Worm (Caenorhabditis elegans) whole organism, midembryonic: Measurements from ENCODE around the gene grl-2.

Experiments used
- T22C8.4 ChIP-seq: fragments of 200-800 bp; sonication (Bioruptor generic); IDR thresholded peaks from 2 replicates; pipeline ENCODE4 v1.3.6; 2022; ENCODE audit warnings: missing genetic modification characterization, missing compliant biosample characterization
- cog-1 ChIP-seq: sonication (generic microtip); optimal IDR thresholded peaks from 2 replicates; lab custom pipeline; 2016; ENCODE audit warnings: missing genetic modification characterization, missing compliant biosample characterization
- flt-1 ChIP-seq: fragments of 200-800 bp; sonication (Bioruptor generic); IDR thresholded peaks from 2 replicates; pipeline ENCODE4 v1.3.6; 2022; ENCODE audit warnings: missing genetic modification characterization, missing compliant biosample characterization
- klf-2 ChIP-seq: fragments of 200-800 bp; sonication (Bioruptor generic); conservative IDR thresholded peaks from 2 replicates; pipeline ENCODE4 v1.3.6; 2022; ENCODE audit warnings: missing genetic modification reagents, missing genetic modification characterization, missing compliant biosample characterization
- med-1 ChIP-seq: sonication (generic microtip); optimal IDR thresholded peaks from 2 replicates; lab custom pipeline; 2017; ENCODE audit warnings: missing genetic modification characterization, mild to moderate bottlenecking, missing compliant biosample characterization, antibody characterized with exemption, missing genetic modification reagents; ENCODE audit not compliant: insufficient read depth
- ref-1 ChIP-seq: fragments of 200-800 bp; sonication (Bioruptor generic); conservative IDR thresholded peaks from 2 replicates; pipeline ENCODE4 v1.3.6; 2022; ENCODE audit warnings: missing genetic modification reagents, missing genetic modification characterization, missing compliant biosample characterization
- tab-1 ChIP-seq: fragments of 200-800 bp; sonication (Bioruptor generic); IDR thresholded peaks from 2 replicates; pipeline ENCODE4 v1.3.6; 2022; ENCODE audit warnings: missing genetic modification characterization, missing compliant biosample characterization
- ztf-23 ChIP-seq: fragments of 200-800 bp; sonication (Bioruptor generic); IDR thresholded peaks from 2 replicates; pipeline ENCODE4 v1.3.6; 2022; ENCODE audit warnings: missing genetic modification reagents, missing genetic modification characterization, missing compliant biosample characterization
- ztf-29 ChIP-seq: fragments of 200-800 bp; sonication (Bioruptor generic); IDR thresholded peaks from 2 replicates; pipeline ENCODE4 v1.3.6; 2022; ENCODE audit warnings: missing genetic modification reagents, missing genetic modification characterization, missing compliant biosample characterization

grl-2 gene

ce11 chrV:12995269-12995668 lies 50.4 kb downstream of the grl-2 start, which contains the start of gene far-5:
Gene far-5, plus strand, starts transcription at chrV:12995569.
- TF ChIP-seq T22C8.4 (GFP tag; lab: Robert Waterston, UW), result no peak
- no peak for TF ChIP-seq ztf-29
- TF ChIP-seq flt-1, result no peak
- no peak for TF ChIP-seq klf-2 (GFP tag; lab: Robert Waterston, UW)
- TF ChIP-seq ztf-23, result no peak
- no peak for TF ChIP-seq cog-1
- no peak for TF ChIP-seq med-1
- no peak for TF ChIP-seq ref-1 (GFP tag; lab: Robert Waterston, UW)
- TF ChIP-seq tab-1 (GFP tag; lab: Robert Waterston, UW), result no peak
